Comparison of ENCODE assay signal across 1 fruit fly cellular context in the genomic region with DNA sequence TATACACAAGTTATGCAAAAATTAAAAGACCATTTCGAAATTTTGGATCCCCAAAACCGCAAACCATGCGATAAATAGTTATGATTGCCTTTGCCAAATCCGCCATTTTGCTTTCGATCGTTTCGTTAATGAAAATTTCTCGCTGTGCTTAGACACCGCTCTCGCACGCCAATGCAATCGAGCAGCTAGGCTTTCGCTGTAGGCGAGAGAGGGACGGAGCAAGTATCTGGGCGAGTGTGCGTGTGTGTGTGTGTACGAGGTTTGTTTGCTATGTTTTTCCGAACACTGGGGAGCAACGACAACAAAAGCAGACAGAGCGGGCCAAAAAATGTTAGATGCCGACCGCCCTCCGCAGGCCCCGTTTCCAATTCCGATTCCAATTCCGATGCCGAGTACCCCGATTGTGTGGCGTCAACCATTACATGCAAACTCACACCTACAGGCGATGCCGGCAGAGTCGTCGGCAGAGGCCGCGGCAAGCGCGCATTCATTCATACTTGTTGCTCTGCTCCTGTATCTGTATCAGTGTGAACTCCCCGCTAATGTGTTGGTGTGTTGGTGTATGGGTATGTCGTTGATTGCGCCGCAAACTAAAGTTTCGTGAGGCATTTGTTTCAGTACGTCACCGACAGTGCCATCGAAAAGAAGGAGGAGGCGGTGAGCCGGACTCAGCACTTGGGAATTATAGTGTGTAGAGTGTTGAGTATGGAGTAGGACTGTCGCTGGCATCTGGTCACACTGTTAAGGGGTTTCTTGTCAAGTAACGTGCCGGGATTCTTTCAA.
TF ChIP-seq lines count a peak whose summit lies in the region.

No protein-coding gene starts in this region.

TF ChIP-seq in whole organism, embryonic, 481 proteins besides CTCF, POLR2A, EP300 and RAD21 (continued from another document):
- TF ChIP-seq CG17612 (GFP tag; IDR thresholded peaks at IDR 0.05; lab: Robert Waterston, UW) (0 out of 2 replicates have a peak, but pooled peaks have one; percentile 13), Awh (GFP tag; IDR thresholded peaks at IDR 0.05; lab: Robert Waterston, UW) (peak; percentile 36), CG8290 (GFP tag; optimal IDR thresholded peaks at IDR 0.05; lab: Kevin White, UChicago) (peak; percentile 50), CG8290 (tag; optimal IDR thresholded peaks at IDR 0.05; lab: Kevin White, UChicago) (peak; percentile 12 to 71), Hand (GFP tag; optimal IDR thresholded peaks at IDR 0.05; lab: Kevin White, UChicago) (peak; percentile 64), CG15073 (GFP tag; optimal IDR thresholded peaks at IDR 0.05; lab: Kevin White, UChicago) (no peak), CG12769 (tag; optimal IDR thresholded peaks at IDR 0.05; lab: Kevin White, UChicago) (peak; percentile 97), Tbp (GFP tag; optimal IDR thresholded peaks at IDR 0.05; lab: Kevin White, UChicago) (no peak), cato (GFP tag; optimal IDR thresholded peaks at IDR 0.05; lab: Kevin White, UChicago; ENCODE audit: borderline replicate concordance) (no peak), CG10366 (GFP tag; IDR thresholded peaks at IDR 0.05; lab: Robert Waterston, UW) (peak; percentile 76), Drgx (GFP tag; IDR thresholded peaks at IDR 0.05; lab: Robert Waterston, UW) (peak; percentile 65), nau (GFP tag; optimal IDR thresholded peaks at IDR 0.05; lab: Kevin White, UChicago) (peak; percentile 56), Aef1 (GFP tag; IDR thresholded peaks at IDR 0.05; lab: Robert Waterston, UW) (peak; percentile 86), CG6683 (GFP tag; optimal IDR thresholded peaks at IDR 0.05; lab: Kevin White, UChicago) (peak; percentile 38), Hmx (GFP tag; optimal IDR thresholded peaks at IDR 0.05; lab: Kevin White, UChicago) (no peak), eyg (GFP tag; optimal IDR thresholded peaks at IDR 0.05; lab: Kevin White, UChicago) (no peak), zen2 (GFP tag; IDR thresholded peaks at IDR 0.05; lab: Robert Waterston, UW; ENCODE audit: partially characterized antibody) (peak; percentile 78; the same call in 2 of the 3 replicates), mam (GFP tag; optimal IDR thresholded peaks at IDR 0.05; lab: Kevin White, UChicago) (peak; percentile 31), CG34224 (GFP tag; IDR thresholded peaks at IDR 0.05; lab: Robert Waterston, UW; ENCODE audit: partially characterized antibody) (no peak; the same call in 2 of the 3 replicates), pb (GFP tag; optimal IDR thresholded peaks at IDR 0.05; lab: Kevin White, UChicago) (peak; percentile 38), CG31224 (GFP tag; IDR thresholded peaks at IDR 0.05; lab: Robert Waterston, UW) (peak; percentile 59), B-H1 (GFP tag; IDR thresholded peaks at IDR 0.05; lab: Robert Waterston, UW) (peak; percentile 55; the same call in 2 of the 3 replicates), CG10462 (GFP tag; optimal IDR thresholded peaks at IDR 0.05; lab: Kevin White, UChicago) (no peak), Jarid2 (GFP tag; optimal IDR thresholded peaks at IDR 0.05; lab: Kevin White, UChicago) (peak; percentile 96), CG7372 (GFP tag; IDR thresholded peaks at IDR 0.05; lab: Robert Waterston, UW) (0 out of 2 replicates have a peak, but pooled peaks have one; percentile 29), CG5953 (GFP tag; IDR thresholded peaks at IDR 0.05; lab: Robert Waterston, UW) (0 out of 2 replicates have a peak, but pooled peaks have one; percentile 18), CG3281 (GFP tag; optimal IDR thresholded peaks at IDR 0.05; lab: Kevin White, UChicago) (peak; percentile 49), sens-2 (GFP tag; IDR thresholded peaks at IDR 0.05; lab: Robert Waterston, UW) (no peak; the same call in 1 of the 2 replicates)
